Worm (Caenorhabditis elegans) whole organism, L2 larva: Measurements from ENCODE around the gene Y55B1AR.4.

Experiments used
- ama-1 ChIP-seq: fragments of 150-350 bp; optimal IDR thresholded peaks from 2 replicates; lab custom pipeline; 2018; ENCODE audit warnings: inconsistent platforms
- blmp-1 ChIP-seq: sonication (generic microtip); optimal IDR thresholded peaks from 2 replicates; lab custom pipeline; 2017; ENCODE audit warnings: missing genetic modification characterization, mild to moderate bottlenecking, missing compliant biosample characterization, antibody characterized with exemption, moderate library complexity; ENCODE audit not compliant: insufficient read depth
- egl-27 ChIP-seq: sonication (generic microtip); optimal IDR thresholded peaks from 3 replicates; lab custom pipeline; 2017; ENCODE audit warnings: missing biosample characterization, missing genetic modification reagents, missing genetic modification characterization
- elt-3 ChIP-seq: sonication (generic microtip); optimal IDR thresholded peaks from 2 replicates; lab custom pipeline; 2017; ENCODE audit warnings: missing biosample characterization, missing genetic modification characterization
- lsy-2 ChIP-seq, 2 experiments: fragments of 150-350 bp in 1 of 2; sonication (generic microtip) in 1 of 2; optimal IDR thresholded peaks; 2 replicates each; lab custom pipeline; 2014 to 2017; ENCODE audit warnings: missing biosample characterization in 2 of 2, missing genetic modification characterization in 2 of 2
- nhr-11 ChIP-seq: fragments of 150-350 bp; optimal IDR thresholded peaks from 2 replicates; lab custom pipeline; 2014; ENCODE audit warnings: missing biosample characterization, missing genetic modification characterization
- nhr-77 ChIP-seq: fragments of 150-350 bp; optimal IDR thresholded peaks from 2 replicates; lab custom pipeline; 2014; ENCODE audit warnings: missing biosample characterization, missing genetic modification characterization
- peb-1 ChIP-seq: fragments of 150-350 bp; optimal IDR thresholded peaks from 2 replicates; lab custom pipeline; 2014; ENCODE audit warnings: missing biosample characterization, missing genetic modification characterization
- sem-4 ChIP-seq: fragments of 150-350 bp; optimal IDR thresholded peaks from 2 replicates; lab custom pipeline; 2014; ENCODE audit warnings: missing biosample characterization, missing genetic modification reagents, missing genetic modification characterization
- skn-1 ChIP-seq: sonication (generic microtip); optimal IDR thresholded peaks from 2 replicates; lab custom pipeline; 2017; ENCODE audit warnings: missing biosample characterization, missing genetic modification characterization
- snpc-4 ChIP-seq: fragments of 150-350 bp; optimal IDR thresholded peaks from 2 replicates; lab custom pipeline; 2014; ENCODE audit warnings: missing biosample characterization, missing genetic modification characterization
- zag-1 ChIP-seq: fragments of 150-350 bp; optimal IDR thresholded peaks from 2 replicates; lab custom pipeline; 2014; ENCODE audit warnings: missing biosample characterization, missing genetic modification characterization

ce11 chrIII:636067-636466, 30.8 kb upstream of the Y55B1AR.4 start, which contains the start of gene T19C3.7:
- TF ChIP-seq nhr-11 (tag; lab: Kevin White, UChicago) = no peak
- TF ChIP-seq blmp-1 (tag; lab: Kevin White, UChicago) = no peak
- TF ChIP-seq nhr-77 (tag; lab: Kevin White, UChicago) = no peak
- no peak for TF ChIP-seq snpc-4 (tag; lab: Kevin White, UChicago)
- TF ChIP-seq elt-3 (tag; lab: Kevin White, UChicago) = no peak
- no peak for TF ChIP-seq ama-1 (lab: Kevin White, UChicago)
- TF ChIP-seq sem-4 = no peak
- TF ChIP-seq peb-1 (tag; lab: Kevin White, UChicago) = no peak
- TF ChIP-seq zag-1 = no peak
- no peak for TF ChIP-seq lsy-2 (tag; optimal IDR thresholded peaks at IDR 0.05; lab: Kevin White, UChicago)
- TF ChIP-seq skn-1 (tag; lab: Kevin White, UChicago) = no peak
- TF ChIP-seq egl-27 (tag; lab: Kevin White, UChicago) = no peak
